Worm (Caenorhabditis elegans) whole organism, mixed stage, embryonic: ENCODE results near the gene srsx-33.

ENCODE experiments used
- bed-3 ChIP-seq: fragments of 200-800 bp; sonication (Bioruptor generic); optimal IDR thresholded peaks from 3 replicates; lab custom pipeline; 2018; ENCODE audit warnings: mild to moderate bottlenecking, missing genetic modification characterization, moderate library complexity, missing compliant biosample characterization
- blmp-1 ChIP-seq: fragments of 150-350 bp; optimal IDR thresholded peaks from 2 replicates; lab custom pipeline; 2014; ENCODE audit warnings: missing biosample characterization, missing genetic modification characterization
- ceh-39 ChIP-seq: fragments of 150-350 bp; optimal IDR thresholded peaks from 2 replicates; lab custom pipeline; 2014; ENCODE audit warnings: missing biosample characterization, missing genetic modification characterization
- ceh-43 ChIP-seq: fragments of 200-800 bp; sonication (Bioruptor generic); optimal IDR thresholded peaks from 2 replicates; lab custom pipeline; 2018; ENCODE audit warnings: mild to moderate bottlenecking, missing genetic modification characterization, moderate library complexity, missing compliant biosample characterization
- ceh-83 ChIP-seq: fragments of 200-800 bp; sonication (Bioruptor generic); optimal IDR thresholded peaks from 2 replicates; lab custom pipeline; 2018; ENCODE audit warnings: mild to moderate bottlenecking, missing genetic modification characterization, missing compliant biosample characterization
- ces-1 ChIP-seq: fragments of 150-350 bp; optimal IDR thresholded peaks from 2 replicates; lab custom pipeline; 2014; ENCODE audit warnings: missing biosample characterization, missing genetic modification reagents, missing genetic modification characterization
- cnd-1 ChIP-seq: fragments of 200-800 bp; sonication (Bioruptor generic); optimal IDR thresholded peaks from 2 replicates; lab custom pipeline; 2018; ENCODE audit warnings: mild to moderate bottlenecking, missing genetic modification characterization, missing compliant biosample characterization
- drap-1 ChIP-seq: fragments of 200-800 bp; sonication (Bioruptor generic); optimal IDR thresholded peaks from 3 replicates; lab custom pipeline; 2018; ENCODE audit warnings: mild to moderate bottlenecking, missing genetic modification characterization, missing compliant biosample characterization
- elt-1 ChIP-seq: sonication (generic microtip); optimal IDR thresholded peaks from 2 replicates; lab custom pipeline; 2017; ENCODE audit warnings: missing genetic modification characterization, mild to moderate bottlenecking, missing compliant biosample characterization, antibody characterized with exemption, moderate library complexity, borderline replicate concordance; ENCODE audit not compliant: insufficient read depth
- elt-3 ChIP-seq: fragments of 150-350 bp; optimal IDR thresholded peaks from 2 replicates; lab custom pipeline; 2014; ENCODE audit warnings: missing biosample characterization, missing genetic modification characterization
- flh-1 ChIP-seq: fragments of 200-800 bp; sonication (Bioruptor generic); optimal IDR thresholded peaks from 2 replicates; lab custom pipeline; 2018; ENCODE audit warnings: mild to moderate bottlenecking, missing genetic modification characterization, moderate library complexity, missing compliant biosample characterization
- ham-2 ChIP-seq: fragments of 200-800 bp; sonication (Bioruptor generic); optimal IDR thresholded peaks from 2 replicates; lab custom pipeline; 2018; ENCODE audit warnings: mild to moderate bottlenecking, missing genetic modification characterization, missing compliant biosample characterization
- lin-13 ChIP-seq: fragments of 150-350 bp; optimal IDR thresholded peaks from 2 replicates; lab custom pipeline; 2014; ENCODE audit warnings: missing biosample characterization, missing genetic modification characterization
- lin-32 ChIP-seq: fragments of 200-800 bp; sonication (Bioruptor generic); optimal IDR thresholded peaks from 2 replicates; lab custom pipeline; 2018; ENCODE audit warnings: mild to moderate bottlenecking, missing genetic modification characterization, missing compliant biosample characterization
- lsy-2 ChIP-seq: fragments of 150-350 bp; optimal IDR thresholded peaks from 2 replicates; lab custom pipeline; 2014; ENCODE audit warnings: missing biosample characterization, missing genetic modification characterization
- mab-5 ChIP-seq: fragments of 150-350 bp; optimal IDR thresholded peaks from 2 replicates; lab custom pipeline; 2014; ENCODE audit warnings: missing biosample characterization, missing genetic modification characterization
- mep-1 ChIP-seq: fragments of 150-350 bp; optimal IDR thresholded peaks from 2 replicates; lab custom pipeline; 2017; ENCODE audit warnings: missing biosample characterization, missing genetic modification reagents, missing genetic modification characterization, inconsistent platforms
- nhr-12 ChIP-seq: fragments of 150-350 bp; optimal IDR thresholded peaks from 2 replicates; lab custom pipeline; 2014; ENCODE audit warnings: missing biosample characterization, missing genetic modification characterization
- nhr-237 ChIP-seq: fragments of 150-350 bp; optimal IDR thresholded peaks from 2 replicates; lab custom pipeline; 2014; ENCODE audit warnings: missing biosample characterization, missing genetic modification characterization
- nhr-76 ChIP-seq: sonication (generic microtip); optimal IDR thresholded peaks from 2 replicates; lab custom pipeline; 2017; ENCODE audit warnings: missing biosample characterization, missing genetic modification characterization
- pha-4 ChIP-seq: fragments of 150-350 bp; optimal IDR thresholded peaks from 2 replicates; lab custom pipeline; 2018; ENCODE audit warnings: missing biosample characterization, missing genetic modification reagents, missing genetic modification characterization
- sem-2 ChIP-seq: fragments of 200-800 bp; sonication (Bioruptor generic); optimal IDR thresholded peaks from 2 replicates; lab custom pipeline; 2018; ENCODE audit warnings: mild to moderate bottlenecking, missing genetic modification characterization, missing compliant biosample characterization
- snpc-4 ChIP-seq: fragments of 150-350 bp; optimal IDR thresholded peaks from 2 replicates; lab custom pipeline; 2014; ENCODE audit warnings: missing biosample characterization, missing genetic modification characterization
- sptf-1 ChIP-seq: sonication (generic microtip); optimal IDR thresholded peaks from 2 replicates; lab custom pipeline; 2017; ENCODE audit warnings: mild to moderate bottlenecking, missing genetic modification characterization, moderate library complexity, missing compliant biosample characterization
- tbx-8 ChIP-seq: fragments of 200-800 bp; sonication (Bioruptor generic); optimal IDR thresholded peaks from 2 replicates; lab custom pipeline; 2018; ENCODE audit warnings: mild to moderate bottlenecking, missing genetic modification characterization, moderate library complexity, missing compliant biosample characterization
- unc-120 ChIP-seq: sonication (generic microtip); optimal IDR thresholded peaks from 2 replicates; lab custom pipeline; 2017; ENCODE audit warnings: missing genetic modification characterization, missing compliant biosample characterization; ENCODE audit not compliant: poor library complexity, severe bottlenecking
- unc-39 ChIP-seq: fragments of 150-350 bp; optimal IDR thresholded peaks from 2 replicates; lab custom pipeline; 2014; ENCODE audit warnings: missing biosample characterization, missing genetic modification characterization
- unc-62 ChIP-seq: fragments of 150-350 bp; optimal IDR thresholded peaks from 2 replicates; lab custom pipeline; 2014; ENCODE audit warnings: missing biosample characterization, missing genetic modification reagents, missing genetic modification characterization
- zip-8 ChIP-seq: fragments of 150-350 bp; optimal IDR thresholded peaks from 2 replicates; lab custom pipeline; 2014; ENCODE audit warnings: missing biosample characterization, missing genetic modification characterization
- ztf-11 ChIP-seq: fragments of 150-350 bp; optimal IDR thresholded peaks from 2 replicates; lab custom pipeline; 2014; ENCODE audit warnings: missing biosample characterization, missing genetic modification characterization

The srsx-33 gene

DNA sequence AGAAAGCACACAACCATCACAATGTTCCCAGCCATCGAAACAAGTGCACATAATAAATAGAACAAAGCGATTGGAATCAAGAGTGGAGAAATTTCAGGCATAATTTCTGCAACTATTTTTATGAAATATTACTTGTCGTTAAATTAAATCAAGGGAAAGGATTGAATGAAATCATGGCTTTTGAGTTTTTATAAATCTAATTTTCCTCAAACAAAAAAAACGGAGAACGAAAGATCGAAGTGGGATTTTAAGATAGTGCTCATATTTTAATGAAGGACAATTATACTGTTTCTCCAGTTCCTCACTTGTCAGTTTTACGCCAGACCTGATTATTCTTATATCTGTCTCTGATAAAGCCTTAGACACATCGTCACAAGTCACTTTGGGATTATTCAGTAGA lies at the start of gene srsx-33:
Gene srsx-33, minus strand, starts transcription at position 101 of the 400 bp plus-strand sequence.
- TF ChIP-seq ztf-11 (tag; lab: Kevin White, UChicago) (no peak), elt-3 (tag; lab: Kevin White, UChicago) (no peak), ceh-39 (no peak), lsy-2 (tag; lab: Kevin White, UChicago) (no peak), mab-5 (tag; lab: Kevin White, UChicago) (no peak), lin-32 (GFP tag; lab: Kevin White, UChicago) (no peak), nhr-12 (no peak)

DNA sequence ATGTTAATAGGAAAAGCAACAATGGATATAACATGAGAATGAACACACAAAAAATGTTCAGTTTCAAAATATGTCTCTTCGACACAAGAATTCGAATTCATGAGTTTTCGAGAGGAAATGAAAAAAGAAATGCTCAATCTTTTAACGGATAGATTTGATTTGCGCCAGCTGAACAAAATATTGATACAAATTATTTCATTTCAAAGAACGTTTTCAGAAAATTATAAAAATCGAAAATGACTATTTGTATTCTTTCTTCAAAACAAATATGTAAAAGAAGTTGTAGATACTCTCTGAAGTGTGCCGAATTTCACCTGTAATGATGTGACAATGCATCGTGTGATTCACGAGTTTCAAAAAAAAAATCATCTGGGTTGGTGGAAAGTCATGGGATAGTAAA lies 48.2 kb upstream of the srsx-33 start, which contains the start of gene srh-47:
Gene srh-47, minus strand, starts transcription at position 101 of the 400 bp plus-strand sequence.
- no peak for TF ChIP-seq elt-3 (tag; lab: Kevin White, UChicago)
- TF ChIP-seq drap-1 = no peak
- TF ChIP-seq mep-1 (tag; lab: Kevin White, UChicago) = no peak
- no peak for TF ChIP-seq ceh-43 (GFP tag; lab: Kevin White, UChicago)
- no peak for TF ChIP-seq cnd-1 (tag; lab: Kevin White, UChicago)
- TF ChIP-seq flh-1 (GFP tag; lab: Kevin White, UChicago) = no peak
- TF ChIP-seq tbx-8 (GFP tag; lab: Kevin White, UChicago) = no peak
- no peak for TF ChIP-seq lin-32 (GFP tag; lab: Kevin White, UChicago)
- TF ChIP-seq sptf-1 (tag; lab: Kevin White, UChicago) = no peak
- TF ChIP-seq blmp-1 (tag; lab: Kevin White, UChicago) = no peak
- no peak for TF ChIP-seq ham-2 (GFP tag; lab: Kevin White, UChicago)
- TF ChIP-seq nhr-237 (tag; lab: Kevin White, UChicago) = no peak
- TF ChIP-seq, all 35 proteins: peak for 0

DNA sequence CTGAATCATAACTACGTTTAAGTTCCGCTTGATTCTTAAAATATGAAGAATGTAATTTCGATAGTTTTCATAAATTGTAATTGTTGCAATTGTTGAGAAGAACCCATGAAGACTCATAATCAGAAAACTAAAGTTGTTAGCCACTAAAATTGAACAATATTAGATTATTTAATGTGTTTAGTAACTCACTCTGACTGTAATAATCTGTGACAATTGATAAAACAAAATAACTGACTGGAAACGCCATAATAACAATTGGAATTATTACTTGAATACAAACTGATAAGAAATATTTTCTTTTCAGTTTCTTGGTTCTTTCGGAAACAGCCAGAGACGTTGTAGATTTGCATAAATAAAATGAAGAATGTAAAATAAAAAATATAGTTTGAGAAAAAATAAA lies 47.1 kb upstream of the srsx-33 start:
- TF ChIP-seq elt-1 (tag; lab: Kevin White, UChicago) (no peak), unc-120 (no peak)

DNA sequence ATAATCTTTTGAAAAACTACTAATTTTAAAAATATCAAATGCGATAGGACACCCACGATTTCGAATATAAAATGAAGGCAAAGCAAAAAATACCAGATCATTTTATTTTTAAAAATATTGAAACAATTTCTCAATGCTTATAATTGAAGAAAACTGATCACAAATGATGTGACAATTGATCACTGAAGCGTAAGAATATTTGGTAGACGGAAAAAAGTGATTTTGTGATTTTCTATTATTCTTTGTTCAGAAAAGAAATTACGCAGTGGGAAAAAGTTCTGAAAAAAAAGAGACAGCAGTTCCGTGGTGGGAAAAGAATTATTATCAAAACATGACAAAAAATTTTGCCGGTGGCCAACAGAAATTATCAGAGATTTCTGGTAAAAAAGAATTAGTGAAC lies 46.3 kb upstream of the srsx-33 start, which contains the start of gene T03F7.5:
Gene T03F7.5, minus strand, starts transcription at position 101 of the 400 bp plus-strand sequence.
- TF ChIP-seq nhr-76 (tag; lab: Kevin White, UChicago) (no peak), sem-2 (GFP tag; lab: Kevin White, UChicago) (no peak), pha-4 (no peak), elt-1 (tag; lab: Kevin White, UChicago) (no peak), cnd-1 (tag; lab: Kevin White, UChicago) (no peak), unc-62 (no peak), snpc-4 (tag; lab: Kevin White, UChicago) (no peak), elt-3 (tag; lab: Kevin White, UChicago) (no peak), ceh-83 (GFP tag; lab: Kevin White, UChicago) (no peak), ceh-43 (GFP tag; lab: Kevin White, UChicago) (no peak), nhr-237 (tag; lab: Kevin White, UChicago) (no peak), bed-3 (GFP tag; lab: Kevin White, UChicago) (no peak), lin-13 (no peak), zip-8 (tag; lab: Kevin White, UChicago) (no peak)
- TF ChIP-seq, all 35 proteins: peak for 0

DNA sequence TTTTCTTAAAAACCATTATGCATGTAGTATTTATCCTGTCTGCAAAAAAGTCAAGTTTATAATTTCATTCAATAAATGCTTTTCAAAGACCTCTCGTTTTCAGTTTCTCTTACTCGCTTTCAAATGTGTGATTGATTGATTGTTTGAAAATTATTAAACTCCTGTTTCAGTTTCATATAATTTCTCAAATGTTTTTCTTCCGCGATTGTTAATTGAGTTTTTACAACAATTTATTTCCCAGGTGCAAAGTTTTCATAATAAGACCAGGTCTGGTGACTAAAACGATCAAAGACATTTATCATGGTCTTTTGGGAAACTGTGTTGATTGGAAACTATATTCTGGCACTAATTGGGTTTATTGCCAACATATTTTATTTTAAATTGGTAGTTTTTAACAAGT lies 42.1 kb upstream of the srsx-33 start, which contains the start of gene T03F7.6:
Gene T03F7.6, plus strand, starts transcription at position 301 of the 400 bp plus-strand sequence.
- TF ChIP-seq lin-13 (no peak), ceh-43 (GFP tag; lab: Kevin White, UChicago) (no peak), elt-1 (tag; lab: Kevin White, UChicago) (no peak), ztf-11 (tag; lab: Kevin White, UChicago) (no peak), ces-1 (GFP tag; lab: Kevin White, UChicago) (no peak), nhr-237 (tag; lab: Kevin White, UChicago) (no peak), drap-1 (no peak), unc-39 (tag; lab: Kevin White, UChicago) (no peak), unc-120 (no peak), cnd-1 (tag; lab: Kevin White, UChicago) (no peak), lsy-2 (tag; lab: Kevin White, UChicago) (no peak), mab-5 (tag; lab: Kevin White, UChicago) (no peak), sem-2 (GFP tag; lab: Kevin White, UChicago) (no peak)
